Worm (Caenorhabditis elegans): ENCODE measurements around the gene srz-38.

DNA sequence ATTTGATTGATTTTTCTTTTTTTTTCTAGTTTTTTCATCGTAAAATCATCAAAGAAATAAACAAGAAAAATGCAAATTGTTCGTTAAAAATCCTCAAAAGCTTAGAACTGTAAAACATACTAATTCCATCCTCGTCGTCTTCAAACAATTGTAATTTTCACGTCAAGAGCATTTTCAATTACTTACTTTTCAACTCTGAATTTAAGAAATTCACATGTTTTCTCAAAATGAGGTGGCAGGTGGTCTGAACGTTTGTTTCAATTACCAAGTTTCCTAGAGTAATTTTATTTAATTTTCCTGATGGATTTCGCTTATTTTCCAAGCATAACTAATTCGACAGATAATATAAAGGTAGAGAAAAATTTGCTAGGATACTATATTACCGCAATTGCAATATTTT is 11.8 kb upstream of the srz-38 start, which contains the start of gene srz-104:
- no peak for TF ChIP-seq ceh-16 (tag; optimal IDR thresholded peaks at IDR 0.05)
- TF ChIP-seq lsy-12 (tag; optimal IDR thresholded peaks at IDR 0.05): no peak
- TF ChIP-seq skn-1 (tag; optimal IDR thresholded peaks at IDR 0.05): no peak
- no peak for TF ChIP-seq nhr-67 (tag; optimal IDR thresholded peaks at IDR 0.05)
- no peak for TF ChIP-seq snpc-4 (tag; optimal IDR thresholded peaks at IDR 0.05)
- TF ChIP-seq ztf-11 (tag; optimal IDR thresholded peaks at IDR 0.05): no peak
- no peak for TF ChIP-seq nhr-25 (tag; optimal IDR thresholded peaks at IDR 0.05)
- TF ChIP-seq unc-39 (tag; optimal IDR thresholded peaks at IDR 0.05): no peak
- TF ChIP-seq ZK546.5 (tag; optimal IDR thresholded peaks at IDR 0.05): no peak
- TF ChIP-seq daf-12 (tag; optimal IDR thresholded peaks at IDR 0.05): no peak
